Worm (Caenorhabditis elegans): ENCODE results near the gene ptr-18.

ce11 chrII:13013966-13014365 lies 48.6 kb downstream of the ptr-18 start, which contains the start of gene F18A11.5:
- TF ChIP-seq hmbx-1 (tag; optimal IDR thresholded peaks at IDR 0.05) (no peak), hnd-1 (tag; optimal IDR thresholded peaks at IDR 0.05) (no peak), F13C5.2 (tag; optimal IDR thresholded peaks at IDR 0.05) (no peak), B0310.2 (tag; optimal IDR thresholded peaks at IDR 0.05) (no peak), tbx-37 (GFP tag; conservative IDR thresholded peaks at IDR 0.05) (no peak), tra-4 (tag; optimal IDR thresholded peaks at IDR 0.05) (no peak)

Measured in whole organism, early embryonic.